Worm (Caenorhabditis elegans) whole organism, early embryonic: ENCODE measurements around the gene sra-6.

ENCODE experiments used
- B0310.2 ChIP-seq: sonication (generic microtip); optimal IDR thresholded peaks from 2 replicates; lab custom pipeline; 2016; ENCODE audit warnings: mild to moderate bottlenecking, missing genetic modification characterization, missing compliant biosample characterization
- F13C5.2 ChIP-seq: sonication (generic microtip); optimal IDR thresholded peaks from 2 replicates; lab custom pipeline; 2017; ENCODE audit warnings: mild to moderate bottlenecking, missing genetic modification characterization, inconsistent platforms, missing compliant biosample characterization
- aly-1 ChIP-seq: sonication (generic microtip); optimal IDR thresholded peaks from 2 replicates; lab custom pipeline; 2016; ENCODE audit warnings: missing genetic modification characterization, missing compliant biosample characterization
- ama-1 ChIP-seq: fragments of 150-350 bp; optimal IDR thresholded peaks from 2 replicates; lab custom pipeline; 2014
- ceh-13 ChIP-seq: fragments of 200-800 bp; sonication (Bioruptor generic); optimal IDR thresholded peaks from 2 replicates; lab custom pipeline; 2018; ENCODE audit warnings: mild to moderate bottlenecking, missing genetic modification characterization, missing compliant biosample characterization
- ceh-36 ChIP-seq: sonication (generic microtip); optimal IDR thresholded peaks from 2 replicates; lab custom pipeline; 2016; ENCODE audit warnings: missing genetic modification characterization, inconsistent platforms, missing compliant biosample characterization
- ets-7 ChIP-seq: sonication (generic microtip); optimal IDR thresholded peaks from 2 replicates; lab custom pipeline; 2016; ENCODE audit warnings: missing genotype, missing genetic modification characterization, missing compliant biosample characterization
- flt-1 ChIP-seq: fragments of 200-800 bp; sonication (Bioruptor generic); IDR thresholded peaks from 2 replicates; pipeline ENCODE4 v1.3.6; 2022; ENCODE audit warnings: missing genetic modification characterization, missing compliant biosample characterization
- hmbx-1 ChIP-seq: sonication (generic microtip); optimal IDR thresholded peaks from 2 replicates; lab custom pipeline; 2016; ENCODE audit warnings: mild to moderate bottlenecking, missing genetic modification characterization, missing compliant biosample characterization
- hmg-4 ChIP-seq: fragments of 200-800 bp; sonication (Bioruptor generic); optimal IDR thresholded peaks from 2 replicates; lab custom pipeline; 2018; ENCODE audit warnings: mild to moderate bottlenecking, missing genetic modification characterization, missing compliant biosample characterization
- hnd-1 ChIP-seq: sonication (generic microtip); optimal IDR thresholded peaks from 2 replicates; lab custom pipeline; 2016; ENCODE audit warnings: missing genetic modification characterization, missing compliant biosample characterization
- pes-1 ChIP-seq: fragments of 200-800 bp; sonication (Bioruptor generic); IDR thresholded peaks from 2 replicates; pipeline ENCODE4 v1.3.6; 2022; ENCODE audit warnings: missing genetic modification reagents, missing genetic modification characterization, missing compliant biosample characterization
- scrt-1 ChIP-seq: fragments of 200-800 bp; sonication (Bioruptor generic); IDR thresholded peaks from 2 replicates; pipeline ENCODE4 v1.3.6; 2022; ENCODE audit warnings: missing genetic modification characterization, missing compliant biosample characterization
- sea-1 ChIP-seq: fragments of 200-800 bp; sonication (Bioruptor generic); conservative IDR thresholded peaks from 2 replicates; pipeline ENCODE4 v1.3.6; 2022; ENCODE audit warnings: missing genetic modification characterization, missing compliant biosample characterization
- tbx-11 ChIP-seq: fragments of 200-800 bp; sonication (Bioruptor generic); IDR thresholded peaks from 2 replicates; pipeline ENCODE4 v1.3.6; 2022; ENCODE audit warnings: missing genetic modification characterization, missing compliant biosample characterization
- tbx-37 ChIP-seq: fragments of 200-800 bp; sonication (Bioruptor generic); conservative IDR thresholded peaks from 2 replicates; pipeline ENCODE4 v1.3.6; 2022; ENCODE audit warnings: missing genetic modification reagents, missing genetic modification characterization, missing compliant biosample characterization
- tra-4 ChIP-seq: sonication (generic microtip); optimal IDR thresholded peaks from 2 replicates; lab custom pipeline; 2017; ENCODE audit warnings: missing genetic modification characterization, missing compliant biosample characterization

Gene sra-6

DNA sequence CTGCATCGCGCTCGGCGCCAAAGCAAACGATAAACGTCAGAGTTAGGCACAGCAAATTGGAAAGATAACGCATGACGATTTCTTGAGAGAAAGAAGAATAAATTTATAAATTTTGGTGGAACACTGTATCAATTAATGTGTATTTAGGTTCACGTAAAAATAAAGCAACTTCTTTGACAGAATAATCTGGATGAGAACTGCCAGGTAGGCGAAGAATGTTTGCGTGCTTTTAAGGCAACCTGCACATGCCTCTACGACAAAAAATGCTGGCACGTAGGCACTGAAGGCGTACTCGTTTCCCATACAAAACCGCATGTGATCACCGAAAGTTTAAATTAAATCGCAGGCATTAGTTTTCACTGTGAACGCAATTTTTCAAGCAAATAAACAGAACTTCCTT lies 2.6 kb upstream of the sra-6 start, which contains the start of gene F35H8.1:
Gene F35H8.1 (minus strand): TSS at position 101 of the 400 bp plus-strand sequence.
- no peak for TF ChIP-seq sea-1 (GFP tag; lab: Robert Waterston, UW)
- TF ChIP-seq pes-1 (GFP tag; lab: Robert Waterston, UW) = no peak
- no peak for TF ChIP-seq hmg-4
- TF ChIP-seq F13C5.2 (tag; lab: Kevin White, UChicago) = no peak
- no peak for TF ChIP-seq ceh-13 (GFP tag; lab: Kevin White, UChicago)
- no peak for TF ChIP-seq flt-1
- no peak for TF ChIP-seq B0310.2 (tag; lab: Kevin White, UChicago)
- TF ChIP-seq tbx-37 (GFP tag; lab: Robert Waterston, UW) = no peak
- TF ChIP-seq hmbx-1 = no peak
- TF ChIP-seq tbx-11 = no peak
- no peak for TF ChIP-seq ets-7
- no peak for TF ChIP-seq ceh-36 (tag; lab: Kevin White, UChicago)
- no peak for TF ChIP-seq ama-1 (lab: Kevin White, UChicago)
- no peak for TF ChIP-seq scrt-1 (GFP tag; lab: Robert Waterston, UW)

DNA sequence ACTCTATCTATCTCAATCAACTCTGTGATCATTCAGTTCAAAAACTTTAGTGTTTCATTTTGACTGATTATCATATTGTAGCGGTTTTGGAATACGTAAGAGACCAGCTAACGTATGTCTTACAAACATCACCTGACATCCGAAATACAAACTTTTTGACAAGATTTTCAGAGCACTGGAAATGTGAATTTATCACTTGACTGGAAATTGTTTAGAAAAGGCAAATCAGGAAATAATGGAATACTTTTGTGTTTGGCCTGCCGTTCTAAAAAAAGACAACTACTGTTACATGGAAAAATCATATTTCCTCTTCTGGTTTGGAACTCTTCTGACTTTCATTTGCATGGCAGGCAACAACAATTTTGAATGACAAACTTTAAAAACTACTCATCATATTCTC lies 918 bp upstream of the sra-6 start, which contains the start of gene F35H8.12:
Gene F35H8.12 (plus strand): TSS at position 301 of the 400 bp plus-strand sequence.
- TF ChIP-seq aly-1 (tag; lab: Kevin White, UChicago) = no peak

DNA sequence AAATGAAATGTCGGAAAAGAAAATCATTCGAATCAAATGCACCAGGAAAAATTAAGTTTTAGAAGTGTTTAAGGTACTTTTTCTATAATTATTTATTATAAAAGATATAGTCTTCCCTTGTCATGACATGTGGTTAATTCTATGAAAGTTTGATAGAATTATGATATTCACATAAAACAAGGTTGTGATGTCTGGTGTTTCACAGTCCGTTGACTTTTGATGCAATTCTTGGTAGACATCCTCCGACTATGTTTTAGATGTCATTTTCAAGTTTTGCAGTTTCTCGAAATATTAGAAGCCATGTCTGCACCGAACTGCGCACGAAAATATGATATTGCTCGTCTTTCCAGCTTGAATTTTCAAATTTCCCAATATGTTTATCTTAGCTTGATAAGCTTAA lies 6.2 kb downstream of the sra-6 start, which contains the start of gene sra-7:
Gene sra-7 (plus strand): TSS at position 301 of the 400 bp plus-strand sequence.
- TF ChIP-seq hnd-1 (tag; lab: Kevin White, UChicago) (no peak), ceh-13 (GFP tag; lab: Kevin White, UChicago) (no peak), hmg-4 (no peak), tra-4 (tag; lab: Kevin White, UChicago) (no peak), pes-1 (GFP tag; lab: Robert Waterston, UW) (no peak), ceh-36 (tag; lab: Kevin White, UChicago) (no peak), B0310.2 (tag; lab: Kevin White, UChicago) (no peak), ets-7 (no peak), sea-1 (GFP tag; lab: Robert Waterston, UW) (no peak), flt-1 (no peak), tbx-11 (no peak), tbx-37 (GFP tag; lab: Robert Waterston, UW) (no peak), ama-1 (lab: Kevin White, UChicago) (no peak), hmbx-1 (no peak), aly-1 (tag; lab: Kevin White, UChicago) (no peak), scrt-1 (GFP tag; lab: Robert Waterston, UW) (no peak), F13C5.2 (tag; lab: Kevin White, UChicago) (no peak)

DNA sequence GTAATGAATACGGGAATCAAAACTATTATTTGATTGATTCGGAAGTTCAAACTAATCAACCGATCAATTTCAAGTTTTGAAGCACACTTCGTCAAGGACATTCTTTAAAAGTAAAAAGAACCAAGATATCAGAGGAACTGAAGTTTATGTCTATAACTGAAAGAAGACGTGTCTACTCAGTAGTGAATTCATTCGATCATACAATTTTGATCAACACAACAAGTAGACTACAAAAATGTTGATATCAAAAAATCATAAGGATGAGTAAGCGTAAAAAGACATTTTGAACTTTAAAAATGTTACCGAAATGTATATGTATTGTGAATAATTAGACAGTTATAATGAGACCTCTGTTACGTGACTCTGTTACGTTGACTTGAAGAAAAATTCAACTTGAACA lies 7.8 kb downstream of the sra-6 start, which contains the start of gene sra-4:
Gene sra-4 (minus strand): TSS at position 101 of the 400 bp plus-strand sequence.
- TF ChIP-seq hmbx-1 = no peak
- no peak for TF ChIP-seq ceh-13 (GFP tag; lab: Kevin White, UChicago)
- no peak for TF ChIP-seq aly-1 (tag; lab: Kevin White, UChicago)
- no peak for TF ChIP-seq sea-1 (GFP tag; lab: Robert Waterston, UW)
- TF ChIP-seq scrt-1 (GFP tag; lab: Robert Waterston, UW) = no peak
- TF ChIP-seq B0310.2 (tag; lab: Kevin White, UChicago) = no peak
- no peak for TF ChIP-seq tbx-11
- no peak for TF ChIP-seq ama-1 (lab: Kevin White, UChicago)
- TF ChIP-seq ceh-36 (tag; lab: Kevin White, UChicago) = no peak
- no peak for TF ChIP-seq tbx-37 (GFP tag; lab: Robert Waterston, UW)
- TF ChIP-seq tra-4 (tag; lab: Kevin White, UChicago) = no peak
- no peak for TF ChIP-seq hnd-1 (tag; lab: Kevin White, UChicago)

DNA sequence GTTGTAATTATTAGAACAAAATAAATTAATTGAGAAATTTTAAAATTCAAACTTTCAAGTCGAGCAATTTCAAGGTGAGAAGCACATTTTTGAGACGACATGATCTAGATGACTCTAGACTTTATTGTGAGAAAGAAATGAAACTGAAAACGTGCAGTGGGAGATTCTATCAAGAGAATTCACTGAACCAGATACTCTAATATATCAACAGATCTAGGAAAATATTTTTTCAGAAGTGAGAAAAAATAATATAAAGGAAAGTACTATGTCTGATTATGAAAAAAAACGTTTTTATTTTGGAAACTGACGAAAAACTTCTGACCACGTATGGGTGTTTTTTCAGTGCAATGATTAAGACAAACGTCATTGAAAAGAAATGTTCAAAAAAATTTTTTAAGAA lies 9.9 kb downstream of the sra-6 start, which contains the start of gene sra-3:
Gene sra-3 (minus strand): TSS at position 101 of the 400 bp plus-strand sequence.
- no peak for TF ChIP-seq ets-7
- no peak for TF ChIP-seq ceh-36 (tag; lab: Kevin White, UChicago)
- no peak for TF ChIP-seq ama-1 (lab: Kevin White, UChicago)
- no peak for TF ChIP-seq B0310.2 (tag; lab: Kevin White, UChicago)
- TF ChIP-seq tbx-37 (GFP tag; lab: Robert Waterston, UW) = no peak
- no peak for TF ChIP-seq flt-1
- TF ChIP-seq hmg-4 = no peak
- no peak for TF ChIP-seq sea-1 (GFP tag; lab: Robert Waterston, UW)
- TF ChIP-seq scrt-1 (GFP tag; lab: Robert Waterston, UW) = no peak
- TF ChIP-seq pes-1 (GFP tag; lab: Robert Waterston, UW) = no peak
- TF ChIP-seq hmbx-1 = no peak
- TF ChIP-seq F13C5.2 (tag; lab: Kevin White, UChicago) = no peak
- no peak for TF ChIP-seq hnd-1 (tag; lab: Kevin White, UChicago)
- TF ChIP-seq tra-4 (tag; lab: Kevin White, UChicago) = no peak
- no peak for TF ChIP-seq tbx-11
- TF ChIP-seq ceh-13 (GFP tag; lab: Kevin White, UChicago) = no peak
- no peak for TF ChIP-seq aly-1 (tag; lab: Kevin White, UChicago)

DNA sequence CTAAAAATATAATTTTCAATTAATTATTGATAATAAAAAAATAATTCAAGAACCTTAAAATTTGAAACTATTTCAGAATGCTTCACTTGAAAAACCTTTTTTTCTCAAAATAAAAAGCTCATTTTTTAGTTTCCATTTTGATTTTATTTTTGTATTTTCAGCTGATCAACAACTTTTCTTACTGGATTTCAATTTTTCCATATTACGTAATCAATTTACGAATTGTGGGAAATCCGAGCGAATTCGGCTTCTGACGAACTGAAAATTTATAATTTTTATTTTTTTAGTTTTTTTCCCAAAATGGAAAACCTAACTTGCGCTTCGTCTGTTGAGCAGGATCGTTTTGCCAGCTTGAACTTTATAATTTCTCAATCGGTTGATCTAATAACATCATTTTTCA lies 13.2 kb downstream of the sra-6 start, which contains the start of gene sra-8:
Gene sra-8 (plus strand): TSS at position 301 of the 400 bp plus-strand sequence.
- TF ChIP-seq tbx-37 (GFP tag; lab: Robert Waterston, UW) = no peak
- no peak for TF ChIP-seq flt-1
- TF ChIP-seq scrt-1 (GFP tag; lab: Robert Waterston, UW) = no peak
- TF ChIP-seq tbx-11 = no peak
- TF ChIP-seq F13C5.2 (tag; lab: Kevin White, UChicago) = no peak
- no peak for TF ChIP-seq B0310.2 (tag; lab: Kevin White, UChicago)
- no peak for TF ChIP-seq ceh-13 (GFP tag; lab: Kevin White, UChicago)
- TF ChIP-seq hnd-1 (tag; lab: Kevin White, UChicago) = no peak
- no peak for TF ChIP-seq pes-1 (GFP tag; lab: Robert Waterston, UW)
- TF ChIP-seq tra-4 (tag; lab: Kevin White, UChicago) = no peak
- no peak for TF ChIP-seq ama-1 (lab: Kevin White, UChicago)
- TF ChIP-seq hmg-4 = no peak
- TF ChIP-seq ceh-36 (tag; lab: Kevin White, UChicago) = no peak
- no peak for TF ChIP-seq ets-7

DNA sequence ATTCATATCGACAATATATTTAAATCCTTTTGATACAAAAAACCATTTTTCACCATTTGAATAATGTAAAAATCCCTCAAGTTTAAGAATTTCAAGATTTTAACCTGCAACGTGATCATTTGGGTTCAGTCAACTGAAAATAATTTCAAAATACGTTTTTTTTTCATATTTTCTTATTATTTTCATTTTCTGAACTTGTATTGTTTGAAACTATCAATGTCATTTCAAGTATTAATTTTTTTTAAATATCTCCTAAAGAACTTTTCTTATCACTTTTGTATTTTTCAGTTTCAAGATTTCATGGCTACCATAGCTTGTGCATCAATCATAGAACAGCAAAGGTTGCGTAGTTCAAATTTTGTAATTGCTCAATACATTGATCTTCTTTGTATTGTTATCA lies 18.6 kb downstream of the sra-6 start, which contains the start of gene sra-9:
Gene sra-9 (plus strand): TSS at position 301 of the 400 bp plus-strand sequence.
- TF ChIP-seq hmg-4 (no peak), hnd-1 (tag; lab: Kevin White, UChicago) (no peak), B0310.2 (tag; lab: Kevin White, UChicago) (no peak), scrt-1 (GFP tag; lab: Robert Waterston, UW) (no peak), tbx-37 (GFP tag; lab: Robert Waterston, UW) (no peak), ceh-36 (tag; lab: Kevin White, UChicago) (no peak), ets-7 (no peak), pes-1 (GFP tag; lab: Robert Waterston, UW) (no peak), flt-1 (no peak), aly-1 (tag; lab: Kevin White, UChicago) (no peak), tbx-11 (no peak), F13C5.2 (tag; lab: Kevin White, UChicago) (no peak), ama-1 (lab: Kevin White, UChicago) (no peak), hmbx-1 (no peak)
